Fruit fly (Drosophila melanogaster): ENCODE data around the gene Ndc80.

The Ndc80 gene

dm6 chrX:13639998-13640691 is 28.3 kb upstream of the Ndc80 start (continued):
- TF ChIP-seq CG3919 (GFP tag; optimal IDR thresholded peaks at IDR 0.05) (peak; percentile 99), esn (GFP tag; optimal IDR thresholded peaks at IDR 0.05) (peak; percentile 93), Eip75B (GFP tag; optimal IDR thresholded peaks at IDR 0.05) (peak; percentile 98), CG6792 (GFP tag; optimal IDR thresholded peaks at IDR 0.05) (peak; percentile 98), CG7368 (GFP tag; optimal IDR thresholded peaks at IDR 0.05) (peak; percentile 99), Sox14 (GFP tag; optimal IDR thresholded peaks at IDR 0.05) (peak; percentile 98), OdsH (GFP tag; optimal IDR thresholded peaks at IDR 0.05) (peak; percentile 98), eg (GFP tag; IDR thresholded peaks at IDR 0.05) (peak; percentile 99), CG4318 (GFP tag; optimal IDR thresholded peaks at IDR 0.05) (peak; percentile 98), Hr39 (GFP tag; optimal IDR thresholded peaks at IDR 0.05) (peak; percentile 95), CG9139 (GFP tag; optimal IDR thresholded peaks at IDR 0.05) (peak; percentile 94), svp (GFP tag) (peak; percentile 98), salr (GFP tag; optimal IDR thresholded peaks at IDR 0.05) (peak; percentile 96 to 97), vri (GFP tag; optimal IDR thresholded peaks at IDR 0.05) (peak; percentile 90), Smox (GFP tag; optimal IDR thresholded peaks at IDR 0.05) (peak; percentile 94), CG31627 (GFP tag; optimal IDR thresholded peaks at IDR 0.05) (peak; percentile 91), Sox15 (GFP tag; optimal IDR thresholded peaks at IDR 0.05) (peak; percentile 95), Blimp-1 (GFP tag; optimal IDR thresholded peaks at IDR 0.05) (peak; percentile 64), CG16779 (tag; optimal IDR thresholded peaks at IDR 0.05) (peak; percentile 97), cyc (GFP tag; optimal IDR thresholded peaks at IDR 0.05) (peak; percentile 93), fd85E (GFP tag; optimal IDR thresholded peaks at IDR 0.05) (peak; percentile 97), Eip93F (GFP tag; optimal IDR thresholded peaks at IDR 0.05) (peak; percentile 83), Sox102F (GFP tag; optimal IDR thresholded peaks at IDR 0.05) (peak; percentile 96), CG8319 (GFP tag; optimal IDR thresholded peaks at IDR 0.05) (peak; percentile 97), fd59A (GFP tag; optimal IDR thresholded peaks at IDR 0.05) (peak; percentile 95), pdm3 (GFP tag; optimal IDR thresholded peaks at IDR 0.05) (peak; percentile 99), CG6808 (GFP tag; optimal IDR thresholded peaks at IDR 0.05) (peak; percentile 94)

- no peak for TF ChIP-seq Met (GFP tag; optimal IDR thresholded peaks at IDR 0.05)
Measured at dm6 chrX:13637588-13637987, 25.7 kb upstream of the Ndc80 start.

dm6 chrX:13636810-13637209 is 24.9 kb upstream of the Ndc80 start:
- TF ChIP-seq Hr4 (GFP tag; optimal IDR thresholded peaks at IDR 0.05) (no peak), Hr39 (GFP tag; optimal IDR thresholded peaks at IDR 0.05) (no peak), CG6792 (GFP tag; optimal IDR thresholded peaks at IDR 0.05) (no peak), CG7368 (GFP tag; optimal IDR thresholded peaks at IDR 0.05) (no peak), topi (GFP tag; optimal IDR thresholded peaks at IDR 0.05) (no peak), CG3919 (GFP tag; optimal IDR thresholded peaks at IDR 0.05) (no peak), pdm3 (GFP tag; optimal IDR thresholded peaks at IDR 0.05) (no peak), CG11762 (GFP tag; optimal IDR thresholded peaks at IDR 0.05; ENCODE audit: insufficient read depth) (no peak), CG16779 (tag; optimal IDR thresholded peaks at IDR 0.05) (no peak), Lpt (GFP tag; optimal IDR thresholded peaks at IDR 0.05) (no peak), Ets21C (GFP tag; optimal IDR thresholded peaks at IDR 0.05) (no peak), cyc (GFP tag; optimal IDR thresholded peaks at IDR 0.05) (no peak), CG32006 (GFP tag; optimal IDR thresholded peaks at IDR 0.05) (no peak), CG8319 (GFP tag; optimal IDR thresholded peaks at IDR 0.05) (no peak), spab (GFP tag; optimal IDR thresholded peaks at IDR 0.05) (no peak), CG34406 (GFP tag; optimal IDR thresholded peaks at IDR 0.05) (no peak)

- TF ChIP-seq Sox14 (GFP tag; optimal IDR thresholded peaks at IDR 0.05) (no peak), svp (GFP tag) (peak; percentile 58)
Measured at dm6 chrX:13635000-13635368, 23.1 kb upstream of the Ndc80 start.
